Worm (Caenorhabditis elegans): ENCODE measurements around the gene glb-27.

- TF ChIP-seq nhr-11 (tag; optimal IDR thresholded peaks at IDR 0.05): no peak
- no peak for TF ChIP-seq egl-27 (tag; optimal IDR thresholded peaks at IDR 0.05)
- TF ChIP-seq fos-1 (tag; optimal IDR thresholded peaks at IDR 0.05): no peak
- no peak for TF ChIP-seq nhr-25 (tag; optimal IDR thresholded peaks at IDR 0.05)
- TF ChIP-seq ztf-4 (tag; optimal IDR thresholded peaks at IDR 0.05): no peak
- TF ChIP-seq mbf-1 (tag; optimal IDR thresholded peaks at IDR 0.05): no peak
- no peak for TF ChIP-seq alr-1 (tag; optimal IDR thresholded peaks at IDR 0.05)
- no peak for TF ChIP-seq zag-1 (tag; optimal IDR thresholded peaks at IDR 0.05)
- TF ChIP-seq lin-13 (GFP tag; optimal IDR thresholded peaks at IDR 0.05): no peak
- TF ChIP-seq mab-5 (tag; optimal IDR thresholded peaks at IDR 0.05): no peak
- TF ChIP-seq snpc-4 (tag; optimal IDR thresholded peaks at IDR 0.05): no peak
Measured at ce11 chrII:8525133-8525736, 30.8 kb downstream of the glb-27 start, which contains the start of the genes prp-9 and mrps-18B.

Measured in whole organism, L2 larva.